Worm (Caenorhabditis elegans): ENCODE measurements around the gene pro-3.

Gene pro-3

ce11 chrV:19118312-19118711, at the start of gene pro-3:
pro-3 (minus strand) TSS chrV:19118412.
- no peak for TF ChIP-seq nhr-12 (tag; optimal IDR thresholded peaks at IDR 0.05)
- TF ChIP-seq mep-1 (tag; optimal IDR thresholded peaks at IDR 0.05), result no peak
- no peak for TF ChIP-seq hlh-1 (tag; optimal IDR thresholded peaks at IDR 0.05)
- no peak for TF ChIP-seq mls-2 (tag; optimal IDR thresholded peaks at IDR 0.05)
- TF ChIP-seq snpc-4 (tag; optimal IDR thresholded peaks at IDR 0.05), result no peak
- no peak for TF ChIP-seq lin-32 (GFP tag; optimal IDR thresholded peaks at IDR 0.05)
- no peak for TF ChIP-seq zip-8 (tag; optimal IDR thresholded peaks at IDR 0.05)
- no peak for TF ChIP-seq nhr-237 (tag; optimal IDR thresholded peaks at IDR 0.05)
- no peak for TF ChIP-seq mab-5 (tag; optimal IDR thresholded peaks at IDR 0.05)
- TF ChIP-seq nhr-76 (tag; optimal IDR thresholded peaks at IDR 0.05), result no peak
- TF ChIP-seq ceh-39 (tag; optimal IDR thresholded peaks at IDR 0.05), result no peak
- no peak for TF ChIP-seq drap-1 (GFP tag; optimal IDR thresholded peaks at IDR 0.05)
- TF ChIP-seq tbx-8 (GFP tag; optimal IDR thresholded peaks at IDR 0.05), result no peak

- TF ChIP-seq nhr-28 (tag; optimal IDR thresholded peaks at IDR 0.05), result no peak
Observed at ce11 chrV:19158664-19159063, 40.5 kb upstream of the pro-3 start, which contains the start of gene Y39B6A.5. Y39B6A.5 (minus strand) TSS chrV:19158877.

ce11 chrV:19153806-19154205, 35.6 kb upstream of the pro-3 start, which contains the start of gene tsp-13:
tsp-13 (plus strand) TSS chrV:19154106.
- TF ChIP-seq sem-2 (GFP tag; optimal IDR thresholded peaks at IDR 0.05), result no peak
- no peak for TF ChIP-seq sptf-1 (tag; optimal IDR thresholded peaks at IDR 0.05)
- TF ChIP-seq snpc-4 (tag; optimal IDR thresholded peaks at IDR 0.05), result no peak
- TF ChIP-seq nhr-237 (tag; optimal IDR thresholded peaks at IDR 0.05), result no peak
- TF ChIP-seq nhr-12 (tag; optimal IDR thresholded peaks at IDR 0.05), result no peak
- TF ChIP-seq pha-4 (tag; optimal IDR thresholded peaks at IDR 0.05), result no peak
- TF ChIP-seq tbx-8 (GFP tag; optimal IDR thresholded peaks at IDR 0.05), result no peak
- no peak for TF ChIP-seq ceh-83 (GFP tag; optimal IDR thresholded peaks at IDR 0.05)
- no peak for TF ChIP-seq nhr-28 (tag; optimal IDR thresholded peaks at IDR 0.05)
- TF ChIP-seq ceh-43 (GFP tag; optimal IDR thresholded peaks at IDR 0.05), result no peak
- TF ChIP-seq unc-39 (tag; optimal IDR thresholded peaks at IDR 0.05), result no peak
- TF ChIP-seq lin-13 (tag; optimal IDR thresholded peaks at IDR 0.05), result no peak
- no peak for TF ChIP-seq elt-1 (tag; optimal IDR thresholded peaks at IDR 0.05; ENCODE audit: borderline replicate concordance, insufficient read depth)
- TF ChIP-seq nhr-76 (tag; optimal IDR thresholded peaks at IDR 0.05), result no peak
- no peak for TF ChIP-seq lsy-2 (tag; optimal IDR thresholded peaks at IDR 0.05)

DNA sequence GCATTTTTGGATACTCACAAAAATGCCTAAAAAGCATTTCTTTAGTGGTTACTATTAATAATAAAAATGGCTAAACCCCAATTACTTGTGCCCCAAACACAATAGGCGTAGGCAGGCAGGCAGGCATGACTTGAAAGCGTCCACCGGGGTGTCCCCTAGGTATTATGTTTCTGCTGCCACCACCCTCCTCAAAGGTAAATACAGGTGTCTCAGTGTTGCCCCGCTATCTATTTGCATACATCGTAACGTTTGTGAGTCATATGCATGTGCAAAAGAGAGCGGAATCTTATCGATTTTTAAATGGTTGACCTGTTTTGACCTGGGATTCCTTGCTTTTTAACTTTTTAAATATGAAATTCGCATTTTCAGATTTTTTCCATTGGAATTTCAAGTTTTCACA, 35.0 kb upstream of the pro-3 start:
- no peak for TF ChIP-seq drap-1 (GFP tag; optimal IDR thresholded peaks at IDR 0.05)
- peak; percentile 47 for TF ChIP-seq pha-4 (tag; optimal IDR thresholded peaks at IDR 0.05)
- TF ChIP-seq nhr-2 (tag; optimal IDR thresholded peaks at IDR 0.05), result peak; percentile 6

DNA sequence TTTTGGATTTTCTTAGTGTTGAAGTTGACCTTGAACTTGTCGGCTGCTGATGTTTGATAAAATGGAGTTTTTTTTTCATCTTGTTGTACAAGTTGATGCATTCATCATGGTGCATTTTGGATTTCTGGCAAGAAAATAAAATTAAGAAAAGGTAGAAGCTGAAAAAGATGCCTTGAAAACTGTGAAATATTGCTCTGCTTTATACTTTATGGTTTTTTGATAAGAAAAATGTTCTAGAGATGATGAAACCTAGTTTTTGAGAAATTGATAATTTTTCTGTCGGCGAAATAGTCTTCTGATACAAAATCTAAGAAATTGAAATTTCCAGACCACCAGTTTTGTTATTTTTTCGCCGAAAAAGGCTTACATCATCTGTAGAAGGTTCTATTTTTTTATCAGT, 34.1 kb upstream of the pro-3 start, which contains the start of gene Y39B6A.69:
Gene Y39B6A.69, minus strand, starts transcription at position 101 of the 400 bp plus-strand sequence.
- no peak for TF ChIP-seq blmp-1 (tag; optimal IDR thresholded peaks at IDR 0.05)
- TF ChIP-seq unc-120 (tag; optimal IDR thresholded peaks at IDR 0.05; ENCODE audit: poor library complexity, severe bottlenecking), result no peak
- no peak for TF ChIP-seq tbx-8 (GFP tag; optimal IDR thresholded peaks at IDR 0.05)
- no peak for TF ChIP-seq ztf-11 (tag; optimal IDR thresholded peaks at IDR 0.05)
- no peak for TF ChIP-seq ceh-83 (GFP tag; optimal IDR thresholded peaks at IDR 0.05)
- TF ChIP-seq flh-1 (GFP tag; optimal IDR thresholded peaks at IDR 0.05), result no peak
- TF ChIP-seq elt-1 (tag; optimal IDR thresholded peaks at IDR 0.05; ENCODE audit: borderline replicate concordance, insufficient read depth), result no peak
- no peak for TF ChIP-seq unc-62 (GFP tag; optimal IDR thresholded peaks at IDR 0.05)
- no peak for TF ChIP-seq nhr-12 (tag; optimal IDR thresholded peaks at IDR 0.05)
- TF ChIP-seq zip-8 (tag; optimal IDR thresholded peaks at IDR 0.05), result no peak
- TF ChIP-seq nhr-76 (tag; optimal IDR thresholded peaks at IDR 0.05), result no peak
- no peak for TF ChIP-seq nhr-2 (tag; optimal IDR thresholded peaks at IDR 0.05)
- no peak for TF ChIP-seq nhr-237 (tag; optimal IDR thresholded peaks at IDR 0.05)

DNA sequence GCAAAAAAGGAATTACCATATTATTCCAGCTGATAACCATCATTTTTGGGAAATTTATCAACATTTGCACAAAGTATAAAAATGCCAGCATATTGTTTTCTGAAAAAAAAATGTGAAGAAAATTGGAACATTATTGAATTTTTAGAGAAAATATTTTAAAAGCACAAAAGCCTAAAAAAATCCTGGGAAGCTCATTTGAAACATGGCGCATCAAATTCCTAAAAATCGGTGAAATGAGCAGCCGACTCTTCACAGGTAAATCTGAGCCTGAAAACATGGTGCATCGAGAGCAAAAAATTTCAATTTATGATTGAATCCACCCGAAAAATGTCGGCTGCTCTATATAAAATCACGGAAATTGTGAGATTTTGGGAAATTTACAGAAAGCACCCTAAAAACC, 30.8 kb upstream of the pro-3 start, which contains the start of gene Y39B6A.7:
Gene Y39B6A.7, minus strand, starts transcription at position 101 of the 400 bp plus-strand sequence.
- no peak for TF ChIP-seq nhr-237 (tag; optimal IDR thresholded peaks at IDR 0.05)
- no peak for TF ChIP-seq blmp-1 (tag; optimal IDR thresholded peaks at IDR 0.05)
- no peak for TF ChIP-seq ceh-39 (tag; optimal IDR thresholded peaks at IDR 0.05)
- no peak for TF ChIP-seq tbx-8 (GFP tag; optimal IDR thresholded peaks at IDR 0.05)
- TF ChIP-seq flh-1 (GFP tag; optimal IDR thresholded peaks at IDR 0.05), result no peak
- TF ChIP-seq M03D4.4 (tag; optimal IDR thresholded peaks at IDR 0.05), result no peak
- TF ChIP-seq nhr-2 (tag; optimal IDR thresholded peaks at IDR 0.05), result no peak
- no peak for TF ChIP-seq mep-1 (tag; optimal IDR thresholded peaks at IDR 0.05)
- TF ChIP-seq unc-62 (GFP tag; optimal IDR thresholded peaks at IDR 0.05), result no peak

All from whole organism, mixed stage, embryonic.